Worm (Caenorhabditis elegans) whole organism, midembryonic: ENCODE results near the gene W02H3.1.

Experiments used
- T22C8.4 ChIP-seq: fragments of 200-800 bp; sonication (Bioruptor generic); IDR thresholded peaks from 2 replicates; pipeline ENCODE4 v1.3.6; 2022; ENCODE audit warnings: missing genetic modification characterization, missing compliant biosample characterization
- cog-1 ChIP-seq: sonication (generic microtip); optimal IDR thresholded peaks from 2 replicates; lab custom pipeline; 2016; ENCODE audit warnings: missing genetic modification characterization, missing compliant biosample characterization
- flt-1 ChIP-seq: fragments of 200-800 bp; sonication (Bioruptor generic); IDR thresholded peaks from 2 replicates; pipeline ENCODE4 v1.3.6; 2022; ENCODE audit warnings: missing genetic modification characterization, missing compliant biosample characterization
- klf-2 ChIP-seq: fragments of 200-800 bp; sonication (Bioruptor generic); conservative IDR thresholded peaks from 2 replicates; pipeline ENCODE4 v1.3.6; 2022; ENCODE audit warnings: missing genetic modification reagents, missing genetic modification characterization, missing compliant biosample characterization
- med-1 ChIP-seq: sonication (generic microtip); optimal IDR thresholded peaks from 2 replicates; lab custom pipeline; 2017; ENCODE audit warnings: missing genetic modification characterization, mild to moderate bottlenecking, missing compliant biosample characterization, antibody characterized with exemption, missing genetic modification reagents; ENCODE audit not compliant: insufficient read depth
- ref-1 ChIP-seq: fragments of 200-800 bp; sonication (Bioruptor generic); conservative IDR thresholded peaks from 2 replicates; pipeline ENCODE4 v1.3.6; 2022; ENCODE audit warnings: missing genetic modification reagents, missing genetic modification characterization, missing compliant biosample characterization
- tab-1 ChIP-seq: fragments of 200-800 bp; sonication (Bioruptor generic); IDR thresholded peaks from 2 replicates; pipeline ENCODE4 v1.3.6; 2022; ENCODE audit warnings: missing genetic modification characterization, missing compliant biosample characterization
- ztf-23 ChIP-seq: fragments of 200-800 bp; sonication (Bioruptor generic); IDR thresholded peaks from 2 replicates; pipeline ENCODE4 v1.3.6; 2022; ENCODE audit warnings: missing genetic modification reagents, missing genetic modification characterization, missing compliant biosample characterization
- ztf-29 ChIP-seq: fragments of 200-800 bp; sonication (Bioruptor generic); IDR thresholded peaks from 2 replicates; pipeline ENCODE4 v1.3.6; 2022; ENCODE audit warnings: missing genetic modification reagents, missing genetic modification characterization, missing compliant biosample characterization

ce11 chrX:11123998-11124397 is 18.7 kb upstream of the W02H3.1 start:
- TF ChIP-seq ztf-29 (GFP tag; lab: Robert Waterston, UW) (no peak), cog-1 (tag; lab: Kevin White, UChicago) (no peak), med-1 (GFP tag; lab: Kevin White, UChicago) (no peak), flt-1 (GFP tag; lab: Robert Waterston, UW) (no peak), T22C8.4 (GFP tag; lab: Robert Waterston, UW) (no peak), klf-2 (no peak), ref-1 (GFP tag; lab: Robert Waterston, UW) (no peak), ztf-23 (GFP tag; lab: Robert Waterston, UW) (no peak), tab-1 (GFP tag; lab: Robert Waterston, UW) (no peak)
